Worm (Caenorhabditis elegans) whole organism, young adult: ENCODE results near the gene hpo-28.

Source experiments
- B0035.1 ChIP-seq: sonication (generic microtip); optimal IDR thresholded peaks from 2 replicates; lab custom pipeline; 2016; ENCODE audit warnings: missing genetic modification characterization, mild to moderate bottlenecking, missing compliant biosample characterization, missing genotype, missing genetic modification reagents
- ceh-27 ChIP-seq: fragments of 200-800 bp; sonication (Bioruptor generic); optimal IDR thresholded peaks from 2 replicates; lab custom pipeline; 2018; ENCODE audit warnings: mild to moderate bottlenecking, missing genetic modification characterization, moderate library complexity, missing compliant biosample characterization
- let-607 ChIP-seq, 2 experiments: fragments of 200-800 bp in 1 of 2; sonication (Bioruptor generic) in 1 of 2; sonication (generic microtip) in 1 of 2; optimal IDR thresholded peaks; 2 replicates each; lab custom pipeline; 2016 to 2018; ENCODE audit warnings: mild to moderate bottlenecking in 2 of 2, missing compliant biosample characterization in 2 of 2, missing genetic modification characterization in 2 of 2, moderate library complexity in 2 of 2, missing genotype in 1 of 2
- lin-54 ChIP-seq: fragments of 200-800 bp; sonication (Bioruptor generic); optimal IDR thresholded peaks from 2 replicates; lab custom pipeline; 2018; ENCODE audit warnings: mild to moderate bottlenecking, missing genetic modification characterization, missing compliant biosample characterization
- lir-1 ChIP-seq: fragments of 200-800 bp; sonication (Bioruptor generic); conservative IDR thresholded peaks from 2 replicates; pipeline ENCODE4 v1.3.6; 2022; ENCODE audit warnings: missing genetic modification reagents, missing genetic modification characterization, missing compliant biosample characterization
- nfya-1 ChIP-seq: sonication (generic microtip); optimal IDR thresholded peaks from 2 replicates; lab custom pipeline; 2017; ENCODE audit warnings: antibody characterized with exemption, missing compliant biosample characterization, missing genetic modification characterization, borderline replicate concordance; ENCODE audit not compliant: insufficient read depth
- rpc-1 ChIP-seq, 2 experiments: fragments of 150-350 bp in 1 of 2; sonication (generic microtip) in 1 of 2; optimal IDR thresholded peaks; 2 replicates each; lab custom pipeline; 2014 to 2018; ENCODE audit warnings: missing biosample characterization in 1 of 2, missing genetic modification characterization in 1 of 2, missing genetic modification reagents in 1 of 2, missing genotype in 1 of 2
- snpc-1.1 ChIP-seq: sonication (generic microtip); optimal IDR thresholded peaks from 2 replicates; lab custom pipeline; 2017; ENCODE audit warnings: missing genetic modification characterization, mild to moderate bottlenecking, missing compliant biosample characterization, antibody characterized with exemption, moderate library complexity, missing genotype, missing genetic modification reagents; ENCODE audit not compliant: insufficient read depth
- unc-62 ChIP-seq: fragments of 150-350 bp; optimal IDR thresholded peaks from 2 replicates; lab custom pipeline; 2014; ENCODE audit warnings: missing biosample characterization, missing genetic modification reagents, missing genetic modification characterization
- zim-3 ChIP-seq: sonication (generic microtip); optimal IDR thresholded peaks from 2 replicates; lab custom pipeline; 2017; ENCODE audit warnings: mild to moderate bottlenecking, missing genetic modification characterization, moderate library complexity, missing compliant biosample characterization
- ztf-6 ChIP-seq: fragments of 200-800 bp; sonication (Bioruptor generic); IDR thresholded peaks from 2 replicates; pipeline ENCODE4 v1.3.6; 2022; ENCODE audit warnings: missing genetic modification reagents, missing genetic modification characterization, missing compliant biosample characterization

DNA sequence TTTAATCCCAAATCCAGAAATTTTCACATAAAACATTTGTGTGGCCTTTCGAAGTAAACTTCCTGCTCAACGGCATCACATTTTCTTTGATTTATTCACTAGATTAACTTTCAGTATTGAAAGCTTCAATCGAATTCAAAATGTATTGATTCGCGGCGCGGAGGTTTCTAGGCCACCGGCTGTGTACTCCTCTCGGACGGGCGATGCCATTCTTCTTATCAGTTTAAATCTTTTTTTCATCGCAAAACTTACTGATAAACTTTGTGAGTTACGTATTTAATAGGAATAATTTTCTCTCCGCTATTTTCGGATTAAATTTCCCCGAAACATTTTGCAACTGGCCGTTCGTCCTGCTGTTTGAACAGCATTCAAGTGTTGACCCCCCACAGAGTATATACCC, 12.8 kb upstream of the hpo-28 start:
- TF ChIP-seq unc-62 (GFP tag; lab: Kevin White, UChicago) (no peak), B0035.1 (no peak), let-607 (tag; optimal IDR thresholded peaks at IDR 0.05; lab: Kevin White, UChicago) (peak in 1 of 2 experiments; percentile 47), ceh-27 (GFP tag; lab: Kevin White, UChicago) (peak; percentile 73), nfya-1 (no peak), zim-3 (tag; lab: Kevin White, UChicago) (peak; percentile 5), rpc-1 (optimal IDR thresholded peaks at IDR 0.05; lab: Kevin White, UChicago) (no peak), rpc-1 (tag; optimal IDR thresholded peaks at IDR 0.05; lab: Kevin White, UChicago) (no peak), ztf-6 (GFP tag; lab: Robert Waterston, UW) (no peak), lir-1 (GFP tag; lab: Robert Waterston, UW) (0 out of 2 replicates have a peak, but pooled peaks have one; percentile 29), lin-54 (GFP tag; lab: Kevin White, UChicago) (peak; percentile 77), snpc-1.1 (tag; lab: Kevin White, UChicago) (no peak)
